Fruit fly (Drosophila melanogaster) whole organism, embryonic: ENCODE measurements around the gene scrt.

Experiments
- Atf6 ChIP-seq: fragments of 200-800 bp; sonication (Bioruptor generic); IDR thresholded peaks from 2 replicates; pipeline ENCODE4 v1.3.6; 2022; ENCODE audit warnings: missing biosample characterization, missing genetic modification characterization
- B-H1 ChIP-seq: fragments of 200-800 bp; sonication (Bioruptor generic); IDR thresholded peaks from 3 replicates; pipeline ENCODE4 v1.3.6; 2022; ENCODE audit warnings: missing biosample characterization, missing genetic modification characterization
- CG10321 ChIP-seq: fragments of 200-800 bp; sonication (Bioruptor generic); IDR thresholded peaks from 2 replicates; pipeline ENCODE4 v1.3.6; 2022; ENCODE audit warnings: missing biosample characterization, missing genetic modification characterization
- CG10462 ChIP-seq: fragments of 200-800 bp; sonication (Bioruptor generic); optimal IDR thresholded peaks from 2 replicates; lab custom pipeline; 2016; ENCODE audit warnings: missing biosample characterization, missing genetic modification characterization
- CG11504 ChIP-seq: fragments of 200-800 bp; sonication (Bioruptor generic); optimal IDR thresholded peaks from 3 replicates; lab custom pipeline; 2019; ENCODE audit warnings: missing biosample characterization, mild to moderate bottlenecking, missing genetic modification characterization, moderate library complexity
- CG11696 ChIP-seq: fragments of 200-800 bp; sonication (Bioruptor generic); IDR thresholded peaks from 2 replicates; pipeline ENCODE4 v1.3.6; 2022; ENCODE audit warnings: missing biosample characterization, missing genetic modification characterization
- CG12104 ChIP-seq: fragments of 200-800 bp; sonication (Bioruptor generic); optimal IDR thresholded peaks from 3 replicates; lab custom pipeline; 2016; ENCODE audit warnings: missing biosample characterization, missing genetic modification characterization
- CG14710 ChIP-seq: fragments of 200-800 bp; sonication (Bioruptor generic); optimal IDR thresholded peaks from 3 replicates; lab custom pipeline; 2019; ENCODE audit warnings: missing biosample characterization, mild to moderate bottlenecking, missing genetic modification characterization, moderate library complexity
- CG14860 ChIP-seq: fragments of 200-800 bp; sonication (Bioruptor generic); IDR thresholded peaks from 3 replicates; pipeline ENCODE4 v1.3.6; 2022; ENCODE audit warnings: missing biosample characterization, missing genetic modification characterization; ENCODE audit not compliant: partially characterized antibody
- CG17328 ChIP-seq: fragments of 200-800 bp; sonication (Bioruptor generic); IDR thresholded peaks from 2 replicates; pipeline ENCODE4 v1.3.6; 2022; ENCODE audit warnings: missing biosample characterization, missing genetic modification characterization
- CG17829 ChIP-seq: fragments of 200-800 bp; optimal IDR thresholded peaks from 2 replicates; lab custom pipeline; 2019; ENCODE audit warnings: missing biosample characterization, mild to moderate bottlenecking, missing genetic modification characterization, moderate library complexity
- CG2116 ChIP-seq: fragments of 200-800 bp; sonication (Bioruptor generic); optimal IDR thresholded peaks from 3 replicates; lab custom pipeline; 2018; ENCODE audit warnings: missing biosample characterization, mild to moderate bottlenecking, missing genetic modification characterization
- CG2202 ChIP-seq: fragments of 200-800 bp; sonication (Bioruptor generic); optimal IDR thresholded peaks from 2 replicates; lab custom pipeline; 2018; ENCODE audit warnings: missing biosample characterization, mild to moderate bottlenecking, missing genetic modification characterization
- CG2678 ChIP-seq: fragments of 200-800 bp; sonication (Bioruptor generic); optimal IDR thresholded peaks from 3 replicates; lab custom pipeline; 2019; ENCODE audit warnings: missing biosample characterization, mild to moderate bottlenecking, missing genetic modification characterization, moderate library complexity
- CG31224 ChIP-seq: fragments of 200-800 bp; sonication (Bioruptor generic); IDR thresholded peaks from 2 replicates; pipeline ENCODE4 v1.3.6; 2022; ENCODE audit warnings: missing biosample characterization, missing genetic modification characterization
- CG3847 ChIP-seq: fragments of 200-800 bp; sonication (Bioruptor generic); IDR thresholded peaks from 2 replicates; pipeline ENCODE4 v1.3.6; 2022; ENCODE audit warnings: missing biosample characterization, missing genetic modification characterization
- CG5180 ChIP-seq: fragments of 200-800 bp; sonication (Bioruptor generic); optimal IDR thresholded peaks from 3 replicates; lab custom pipeline; 2017; ENCODE audit warnings: missing biosample characterization, missing genetic modification characterization, mild to moderate bottlenecking, moderate library complexity, missing genetic modification reagents
- CG8924 ChIP-seq: fragments of 200-800 bp; optimal IDR thresholded peaks from 3 replicates; lab custom pipeline; 2019; ENCODE audit warnings: missing biosample characterization, mild to moderate bottlenecking, missing genetic modification characterization, moderate library complexity
- CoRest ChIP-seq: fragments of 200-800 bp; sonication (Bioruptor generic); optimal IDR thresholded peaks from 3 replicates; lab custom pipeline; 2018; ENCODE audit warnings: missing biosample characterization, mild to moderate bottlenecking, missing genetic modification characterization, moderate library complexity
- D ChIP-seq, 2 experiments: fragments of 200-800 bp in 1 of 2; fragments of >200 bp in 1 of 2; sonication (Bioruptor generic) in 1 of 2; optimal IDR thresholded peaks; 2 replicates in 1 of 2; 3 replicates in 1 of 2; lab custom pipeline; 2017; ENCODE audit warnings: mild to moderate bottlenecking in 1 of 2, missing biosample characterization in 1 of 2, missing genetic modification characterization in 1 of 2, missing genetic modification reagents in 1 of 2
- Dbx ChIP-seq: fragments of 200-800 bp; sonication (Bioruptor generic); IDR thresholded peaks from 3 replicates; pipeline ENCODE4 v1.3.6; 2022; ENCODE audit warnings: missing biosample characterization, missing genetic modification characterization
- Dll ChIP-seq: fragments of 200-800 bp; sonication (Bioruptor generic); IDR thresholded peaks from 4 replicates; pipeline ENCODE4 v1.3.6; 2022; ENCODE audit warnings: missing biosample characterization, missing genetic modification characterization; ENCODE audit not compliant: partially characterized antibody
- Doc3 ChIP-seq: fragments of 200-800 bp; sonication (Bioruptor generic); IDR thresholded peaks from 3 replicates; pipeline ENCODE4 v1.3.6; 2022; ENCODE audit warnings: missing biosample characterization, missing genetic modification characterization; ENCODE audit not compliant: partially characterized antibody
- Elba2 ChIP-seq: fragments of 200-800 bp; sonication (Bioruptor generic); optimal IDR thresholded peaks from 3 replicates; lab custom pipeline; 2016; ENCODE audit warnings: missing biosample characterization, missing genetic modification characterization
- Ets97D ChIP-seq: fragments of 200-800 bp; sonication (Bioruptor generic); optimal IDR thresholded peaks from 3 replicates; lab custom pipeline; 2016; ENCODE audit warnings: missing biosample characterization, missing genetic modification characterization
- GATAe ChIP-seq: fragments of 200-800 bp; sonication (Bioruptor generic); conservative IDR thresholded peaks from 2 replicates; pipeline ENCODE4 v1.3.6; 2022; ENCODE audit warnings: missing biosample characterization, missing genetic modification characterization
- Jarid2 ChIP-seq: fragments of 200-800 bp; sonication (Bioruptor generic); optimal IDR thresholded peaks from 3 replicates; lab custom pipeline; 2017; ENCODE audit warnings: mild to moderate bottlenecking, missing biosample characterization, missing genetic modification reagents, missing genetic modification characterization
- Lim3 ChIP-seq: fragments of 200-800 bp; sonication (Bioruptor generic); IDR thresholded peaks from 2 replicates; pipeline ENCODE4 v1.3.6; 2022; ENCODE audit warnings: missing biosample characterization, missing genetic modification characterization
- MBD-R2 ChIP-seq: fragments of 200-800 bp; sonication (Bioruptor generic); IDR thresholded peaks from 2 replicates; pipeline ENCODE4 v1.3.6; 2022; ENCODE audit warnings: missing biosample characterization, missing genetic modification characterization
- Mrtf ChIP-seq: fragments of 200-800 bp; sonication (Bioruptor generic); IDR thresholded peaks from 3 replicates; pipeline ENCODE4 v1.3.6; 2022; ENCODE audit warnings: missing biosample characterization, missing genetic modification characterization
- Six4 ChIP-seq: fragments of 200-800 bp; sonication (Bioruptor generic); optimal IDR thresholded peaks from 2 replicates; lab custom pipeline; 2016; ENCODE audit warnings: missing biosample characterization, missing genetic modification characterization
- bbx ChIP-seq: fragments of 200-800 bp; sonication (Bioruptor generic); IDR thresholded peaks from 2 replicates; pipeline ENCODE4 v1.3.6; 2022; ENCODE audit warnings: missing biosample characterization, missing genetic modification characterization; ENCODE audit not compliant: partially characterized antibody
- chinmo ChIP-seq: fragments of 200-800 bp; sonication (Bioruptor generic); IDR thresholded peaks from 4 replicates; pipeline ENCODE4 v1.3.6; 2022; ENCODE audit warnings: missing biosample characterization, missing genetic modification characterization; ENCODE audit not compliant: partially characterized antibody
- croc ChIP-seq: fragments of 200-800 bp; sonication (Bioruptor generic); conservative IDR thresholded peaks from 3 replicates; pipeline ENCODE4 v1.3.6; 2022; ENCODE audit warnings: missing biosample characterization, missing genetic modification characterization
- crol ChIP-seq: fragments of 200-800 bp; sonication (Bioruptor generic); IDR thresholded peaks from 2 replicates; pipeline ENCODE4 v1.3.6; 2022; ENCODE audit warnings: missing biosample characterization, missing genetic modification characterization
- emc ChIP-seq: fragments of 200-800 bp; sonication (Bioruptor generic); optimal IDR thresholded peaks from 2 replicates; lab custom pipeline; 2016; ENCODE audit warnings: missing biosample characterization, missing genetic modification characterization
- exex ChIP-seq: fragments of 200-800 bp; sonication (Bioruptor generic); optimal IDR thresholded peaks from 4 replicates; lab custom pipeline; 2018; ENCODE audit warnings: missing biosample characterization, mild to moderate bottlenecking, missing genetic modification characterization, moderate library complexity
- gfzf ChIP-seq: fragments of 200-800 bp; sonication (Bioruptor generic); optimal IDR thresholded peaks from 2 replicates; lab custom pipeline; 2016; ENCODE audit warnings: missing biosample characterization, mild to moderate bottlenecking, missing genetic modification characterization, moderate library complexity
- ham ChIP-seq: fragments of 200-800 bp; sonication (Bioruptor generic); IDR thresholded peaks from 2 replicates; pipeline ENCODE4 v1.3.6; 2022; ENCODE audit warnings: missing biosample characterization, missing genetic modification characterization
- kah ChIP-seq: fragments of 200-800 bp; sonication (Bioruptor generic); optimal IDR thresholded peaks from 2 replicates; lab custom pipeline; 2018; ENCODE audit warnings: missing biosample characterization, mild to moderate bottlenecking, missing genetic modification characterization
- lilli ChIP-seq: fragments of 200-800 bp; sonication (Bioruptor generic); optimal IDR thresholded peaks from 3 replicates; lab custom pipeline; 2016; ENCODE audit warnings: missing biosample characterization, missing genetic modification characterization
- lmd ChIP-seq: fragments of 200-800 bp; sonication (Bioruptor generic); IDR thresholded peaks from 2 replicates; pipeline ENCODE4 v1.3.6; 2022; ENCODE audit warnings: missing biosample characterization, missing genetic modification characterization
- lov ChIP-seq, 2 experiments: fragments of 200-800 bp in 1 of 2; fragments of >200 bp in 1 of 2; sonication (Bioruptor generic) in 1 of 2; IDR thresholded peaks in 1 of 2; optimal IDR thresholded peaks in 1 of 2; 2 replicates in 1 of 2; 3 replicates in 1 of 2; pipeline versions ENCODE4 v1.3.6 to Lab custom; 2017 to 2022; ENCODE audit warnings: missing biosample characterization in 1 of 2, missing genetic modification characterization in 1 of 2
- mirr ChIP-seq: fragments of 200-800 bp; sonication (Bioruptor generic); optimal IDR thresholded peaks from 3 replicates; lab custom pipeline; 2018; ENCODE audit warnings: missing biosample characterization, mild to moderate bottlenecking, missing genetic modification characterization
- mld ChIP-seq: fragments of 200-800 bp; sonication (Bioruptor generic); IDR thresholded peaks from 3 replicates; pipeline ENCODE4 v1.3.6; 2022; ENCODE audit warnings: missing biosample characterization, missing genetic modification characterization; ENCODE audit not compliant: partially characterized antibody
- schlank ChIP-seq: fragments of 200-800 bp; sonication (Bioruptor generic); optimal IDR thresholded peaks from 2 replicates; lab custom pipeline; 2018; ENCODE audit warnings: missing biosample characterization, mild to moderate bottlenecking, missing genetic modification characterization
- sna ChIP-seq: fragments of 200-800 bp; sonication (Bioruptor generic); IDR thresholded peaks from 2 replicates; pipeline ENCODE4 v1.3.6; 2022; ENCODE audit warnings: missing biosample characterization, missing genetic modification characterization; ENCODE audit not compliant: partially characterized antibody
- toy ChIP-seq: fragments of 200-800 bp; sonication (Bioruptor generic); IDR thresholded peaks from 2 replicates; pipeline ENCODE4 v1.3.6; 2022; ENCODE audit warnings: missing biosample characterization, missing genetic modification characterization
- yki ChIP-seq: fragments of >200 bp; optimal IDR thresholded peaks from 3 replicates; lab custom pipeline; 2018
- z ChIP-seq: fragments of 200-800 bp; sonication (Bioruptor generic); IDR thresholded peaks from 3 replicates; pipeline ENCODE4 v1.3.6; 2022; ENCODE audit warnings: missing biosample characterization, missing genetic modification characterization

The scrt gene

DNA sequence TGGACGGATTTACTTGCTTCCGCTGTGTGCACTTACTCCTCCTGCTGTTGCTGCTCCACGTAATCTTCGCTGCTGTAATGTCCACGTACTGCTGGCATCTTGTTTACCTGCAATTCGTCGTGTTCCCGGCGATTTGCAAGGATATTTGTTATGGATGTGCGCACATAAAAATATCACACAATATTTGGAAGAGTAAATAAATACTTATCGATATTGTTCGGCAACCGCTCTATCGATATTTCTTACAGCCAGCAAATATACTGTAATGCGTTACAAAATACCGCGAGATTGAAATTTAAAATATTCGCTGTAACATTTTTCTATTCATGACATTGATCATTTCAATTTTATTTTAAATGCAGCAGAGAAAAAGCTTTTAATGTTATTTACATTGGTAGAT, 45.9 kb upstream of the scrt start, which contains the start of gene CG10866 (continued):
- TF ChIP-seq z (GFP tag; lab: Robert Waterston, UW) (no peak), crol (GFP tag; lab: Robert Waterston, UW) (no peak), CG11696 (GFP tag; lab: Robert Waterston, UW) (no peak), CoRest (no peak), Lim3 (GFP tag; lab: Robert Waterston, UW) (no peak), Elba2 (no peak), kah (GFP tag; lab: Kevin White, UChicago) (no peak), mld (GFP tag; lab: Robert Waterston, UW) (0 out of 3 replicates have a peak, but pooled peaks have one; percentile 8), Dll (GFP tag; lab: Robert Waterston, UW) (peak; percentile 87; the same call in 3 of the 4 replicates), MBD-R2 (peak; percentile 70), GATAe (no peak), sna (GFP tag; lab: Robert Waterston, UW) (peak; percentile 82), CG14710 (tag; lab: Kevin White, UChicago) (peak; percentile 36), CG12104 (GFP tag; lab: Kevin White, UChicago) (no peak), bbx (peak; percentile 85), schlank (no peak), CG14860 (GFP tag; lab: Robert Waterston, UW) (peak; percentile 66; the same call in 2 of the 3 replicates), chinmo (GFP tag; lab: Robert Waterston, UW) (0 out of 4 replicates have a peak, but pooled peaks have one; percentile 44), lmd (GFP tag; lab: Robert Waterston, UW) (no peak), Ets97D (GFP tag; lab: Kevin White, UChicago) (peak; percentile 30), B-H1 (no peak), emc (GFP tag; lab: Kevin White, UChicago) (no peak), lov (optimal IDR thresholded peaks at IDR 0.05; lab: Kevin White, UChicago) (no peak), lov (GFP tag; IDR thresholded peaks at IDR 0.05; lab: Robert Waterston, UW) (no peak), CG3847 (GFP tag; lab: Robert Waterston, UW) (no peak), Six4 (GFP tag; lab: Kevin White, UChicago) (no peak), CG31224 (GFP tag; lab: Robert Waterston, UW) (no peak), CG11504 (tag; lab: Kevin White, UChicago) (no peak), D (optimal IDR thresholded peaks at IDR 0.05; lab: Kevin White, UChicago) (no peak), D (GFP tag; optimal IDR thresholded peaks at IDR 0.05; lab: Kevin White, UChicago) (no peak), CG17328 (GFP tag; lab: Robert Waterston, UW) (no peak), yki (lab: Kevin White, UChicago) (no peak), Doc3 (GFP tag; lab: Robert Waterston, UW) (peak; percentile 86), CG17829 (tag; lab: Kevin White, UChicago) (no peak), CG5180 (GFP tag; lab: Kevin White, UChicago) (no peak), Atf6 (no peak), Dbx (no peak), CG2116 (GFP tag; lab: Kevin White, UChicago) (peak; percentile 65), toy (no peak), CG10462 (no peak), lilli (no peak), ham (GFP tag; lab: Robert Waterston, UW) (no peak), mirr (no peak), croc (GFP tag; lab: Robert Waterston, UW) (no peak), CG10321 (GFP tag; lab: Robert Waterston, UW) (no peak), gfzf (GFP tag; lab: Kevin White, UChicago) (peak; percentile 46), Mrtf (GFP tag; lab: Robert Waterston, UW) (no peak), exex (tag; lab: Kevin White, UChicago) (no peak), CG2202 (no peak), CG8924 (tag; lab: Kevin White, UChicago) (no peak), CG2678 (tag; lab: Kevin White, UChicago) (no peak), Jarid2 (GFP tag; lab: Kevin White, UChicago) (no peak)
